Worm (Caenorhabditis elegans): ENCODE data around the gene srab-23.

srab-23 gene

ce11 chrV:2057324-2057723 is 21.9 kb upstream of the srab-23 start, which contains the start of gene comt-3:
Gene comt-3 (plus strand): TSS chrV:2057537.
- TF ChIP-seq klf-2 (GFP tag; conservative IDR thresholded peaks at IDR 0.05) = no peak
- no peak for TF ChIP-seq flt-1 (GFP tag; IDR thresholded peaks at IDR 0.05)
- no peak for TF ChIP-seq med-1 (GFP tag; optimal IDR thresholded peaks at IDR 0.05; ENCODE audit: insufficient read depth)
- no peak for TF ChIP-seq tab-1 (GFP tag; IDR thresholded peaks at IDR 0.05)
- TF ChIP-seq ref-1 (GFP tag; conservative IDR thresholded peaks at IDR 0.05) = no peak

ce11 chrV:2055765-2056504 is 20.5 kb upstream of the srab-23 start:
- TF ChIP-seq cog-1 (tag; optimal IDR thresholded peaks at IDR 0.05) (no peak), med-1 (GFP tag; optimal IDR thresholded peaks at IDR 0.05; ENCODE audit: insufficient read depth) (no peak), flt-1 (GFP tag; IDR thresholded peaks at IDR 0.05) (no peak), ztf-29 (GFP tag; IDR thresholded peaks at IDR 0.05) (no peak), tab-1 (GFP tag; IDR thresholded peaks at IDR 0.05) (no peak)

- TF ChIP-seq med-1 (GFP tag; optimal IDR thresholded peaks at IDR 0.05; ENCODE audit: insufficient read depth) = no peak
- no peak for TF ChIP-seq ref-1 (GFP tag; conservative IDR thresholded peaks at IDR 0.05)
- TF ChIP-seq T22C8.4 (GFP tag; IDR thresholded peaks at IDR 0.05) = no peak
Observed at ce11 chrV:2054254-2054653, 18.8 kb upstream of the srab-23 start.

ce11 chrV:2053509-2053908 is 18.1 kb upstream of the srab-23 start, which contains the start of gene comt-5:
Gene comt-5 (minus strand): TSS chrV:2053609.
- TF ChIP-seq klf-2 (GFP tag; conservative IDR thresholded peaks at IDR 0.05) (no peak), flt-1 (GFP tag; IDR thresholded peaks at IDR 0.05) (no peak), cog-1 (tag; optimal IDR thresholded peaks at IDR 0.05) (no peak), T22C8.4 (GFP tag; IDR thresholded peaks at IDR 0.05) (no peak), med-1 (GFP tag; optimal IDR thresholded peaks at IDR 0.05; ENCODE audit: insufficient read depth) (no peak), ztf-23 (GFP tag; IDR thresholded peaks at IDR 0.05) (no peak), ref-1 (GFP tag; conservative IDR thresholded peaks at IDR 0.05) (no peak), tab-1 (GFP tag; IDR thresholded peaks at IDR 0.05) (no peak), ztf-29 (GFP tag; IDR thresholded peaks at IDR 0.05) (no peak)

ce11 chrV:2051507-2051906 is 16.1 kb upstream of the srab-23 start, which contains the start of gene Y40B10A.11:
Gene Y40B10A.11 (minus strand): TSS chrV:2051607.
- TF ChIP-seq flt-1 (GFP tag; IDR thresholded peaks at IDR 0.05) (no peak), tab-1 (GFP tag; IDR thresholded peaks at IDR 0.05) (no peak), med-1 (GFP tag; optimal IDR thresholded peaks at IDR 0.05; ENCODE audit: insufficient read depth) (no peak), ref-1 (GFP tag; conservative IDR thresholded peaks at IDR 0.05) (no peak), klf-2 (GFP tag; conservative IDR thresholded peaks at IDR 0.05) (no peak), cog-1 (tag; optimal IDR thresholded peaks at IDR 0.05) (no peak), ztf-23 (GFP tag; IDR thresholded peaks at IDR 0.05) (no peak), T22C8.4 (GFP tag; IDR thresholded peaks at IDR 0.05) (no peak), ztf-29 (GFP tag; IDR thresholded peaks at IDR 0.05) (no peak)

ce11 chrV:2050790-2051189 is 15.3 kb upstream of the srab-23 start:
- TF ChIP-seq tab-1 (GFP tag; IDR thresholded peaks at IDR 0.05) (no peak), ztf-23 (GFP tag; IDR thresholded peaks at IDR 0.05) (0 out of 2 replicates have a peak, but pooled peaks have one; percentile 41)

ce11 chrV:2050136-2050535 is 14.7 kb upstream of the srab-23 start, which contains the start of gene comt-4:
Gene comt-4 (minus strand): TSS chrV:2050185.
- TF ChIP-seq flt-1 (GFP tag; IDR thresholded peaks at IDR 0.05) = no peak
- TF ChIP-seq tab-1 (GFP tag; IDR thresholded peaks at IDR 0.05) = no peak
- no peak for TF ChIP-seq ztf-23 (GFP tag; IDR thresholded peaks at IDR 0.05)
- TF ChIP-seq klf-2 (GFP tag; conservative IDR thresholded peaks at IDR 0.05) = no peak
- TF ChIP-seq ref-1 (GFP tag; conservative IDR thresholded peaks at IDR 0.05) = no peak
- no peak for TF ChIP-seq cog-1 (tag; optimal IDR thresholded peaks at IDR 0.05)
- TF ChIP-seq T22C8.4 (GFP tag; IDR thresholded peaks at IDR 0.05) = no peak
- TF ChIP-seq med-1 (GFP tag; optimal IDR thresholded peaks at IDR 0.05; ENCODE audit: insufficient read depth) = no peak
- no peak for TF ChIP-seq ztf-29 (GFP tag; IDR thresholded peaks at IDR 0.05)

- TF ChIP-seq ztf-29 (GFP tag; IDR thresholded peaks at IDR 0.05) (no peak), cog-1 (tag; optimal IDR thresholded peaks at IDR 0.05) (no peak), flt-1 (GFP tag; IDR thresholded peaks at IDR 0.05) (no peak)
Observed at ce11 chrV:2045956-2046355, 10.5 kb upstream of the srab-23 start, which contains the start of gene Y40B10A.5. Gene Y40B10A.5 (minus strand): TSS chrV:2046056.

- TF ChIP-seq tab-1 (GFP tag; IDR thresholded peaks at IDR 0.05) = no peak
- TF ChIP-seq cog-1 (tag; optimal IDR thresholded peaks at IDR 0.05) = no peak
- no peak for TF ChIP-seq klf-2 (GFP tag; conservative IDR thresholded peaks at IDR 0.05)
- TF ChIP-seq ref-1 (GFP tag; conservative IDR thresholded peaks at IDR 0.05) = no peak
- no peak for TF ChIP-seq ztf-23 (GFP tag; IDR thresholded peaks at IDR 0.05)
- TF ChIP-seq ztf-29 (GFP tag; IDR thresholded peaks at IDR 0.05) = no peak
- TF ChIP-seq med-1 (GFP tag; optimal IDR thresholded peaks at IDR 0.05; ENCODE audit: insufficient read depth) = no peak
- no peak for TF ChIP-seq flt-1 (GFP tag; IDR thresholded peaks at IDR 0.05)
- no peak for TF ChIP-seq T22C8.4 (GFP tag; IDR thresholded peaks at IDR 0.05)
Observed at ce11 chrV:2031454-2031853, 4.0 kb downstream of the srab-23 start, which contains the start of gene hil-6. Gene hil-6 (minus strand): TSS chrV:2031554.

- no peak for TF ChIP-seq med-1 (GFP tag; optimal IDR thresholded peaks at IDR 0.05; ENCODE audit: insufficient read depth)
- TF ChIP-seq ztf-23 (GFP tag; IDR thresholded peaks at IDR 0.05) = no peak
- no peak for TF ChIP-seq cog-1 (tag; optimal IDR thresholded peaks at IDR 0.05)
- TF ChIP-seq klf-2 (GFP tag; conservative IDR thresholded peaks at IDR 0.05) = no peak
- no peak for TF ChIP-seq flt-1 (GFP tag; IDR thresholded peaks at IDR 0.05)
- TF ChIP-seq tab-1 (GFP tag; IDR thresholded peaks at IDR 0.05) = no peak
- no peak for TF ChIP-seq ref-1 (GFP tag; conservative IDR thresholded peaks at IDR 0.05)
- no peak for TF ChIP-seq ztf-29 (GFP tag; IDR thresholded peaks at IDR 0.05)
- TF ChIP-seq T22C8.4 (GFP tag; IDR thresholded peaks at IDR 0.05) = no peak
Observed at ce11 chrV:2030661-2031060, 4.8 kb downstream of the srab-23 start.

Data from whole organism, midembryonic.